Fruit fly (Drosophila melanogaster) whole organism, wandering third instar larva: ENCODE measurements around the gene Rnb.

Experiments used
- Abd-B ChIP-seq: fragments of >200 bp; optimal IDR thresholded peaks from 2 replicates; lab custom pipeline; 2017; ENCODE audit warnings: missing biosample characterization, missing genetic modification characterization
- HLH106 ChIP-seq: fragments of 200-800 bp; optimal IDR thresholded peaks from 3 replicates; lab custom pipeline; 2019; ENCODE audit warnings: missing biosample characterization, mild to moderate bottlenecking, missing genetic modification characterization, moderate library complexity
- Hr78 ChIP-seq: fragments of >200 bp; optimal IDR thresholded peaks from 2 replicates; lab custom pipeline; 2017; ENCODE audit warnings: missing biosample characterization, missing genetic modification characterization
- Jra ChIP-seq: sonication (Bioruptor generic); optimal IDR thresholded peaks from 2 replicates; lab custom pipeline; 2016; ENCODE audit warnings: missing biosample characterization, missing genetic modification characterization
- OdsH ChIP-seq: fragments of 200-800 bp; sonication (Bioruptor generic); optimal IDR thresholded peaks from 2 replicates; lab custom pipeline; 2016; ENCODE audit warnings: missing biosample characterization, mild to moderate bottlenecking, missing genetic modification characterization
- dmrt93B ChIP-seq: fragments of 200-800 bp; sonication (Bioruptor generic); optimal IDR thresholded peaks from 2 replicates; lab custom pipeline; 2018; ENCODE audit warnings: missing biosample characterization, mild to moderate bottlenecking, missing genetic modification characterization
- lola ChIP-seq: fragments of >200 bp; optimal IDR thresholded peaks from 2 replicates; lab custom pipeline; 2017; ENCODE audit warnings: missing biosample characterization, missing genetic modification characterization
- psq ChIP-seq: fragments of 200-800 bp; sonication (Bioruptor generic); optimal IDR thresholded peaks from 3 replicates; lab custom pipeline; 2017; ENCODE audit warnings: missing biosample characterization, mild to moderate bottlenecking, missing genetic modification characterization, moderate library complexity
- tai ChIP-seq: sonication (Bioruptor generic); optimal IDR thresholded peaks from 2 replicates; lab custom pipeline; 2016; ENCODE audit warnings: missing biosample characterization, missing genetic modification characterization
- usp ChIP-seq: fragments of >200 bp; optimal IDR thresholded peaks from 2 replicates; lab custom pipeline; 2017; ENCODE audit warnings: missing biosample characterization, missing genetic modification characterization

DNA sequence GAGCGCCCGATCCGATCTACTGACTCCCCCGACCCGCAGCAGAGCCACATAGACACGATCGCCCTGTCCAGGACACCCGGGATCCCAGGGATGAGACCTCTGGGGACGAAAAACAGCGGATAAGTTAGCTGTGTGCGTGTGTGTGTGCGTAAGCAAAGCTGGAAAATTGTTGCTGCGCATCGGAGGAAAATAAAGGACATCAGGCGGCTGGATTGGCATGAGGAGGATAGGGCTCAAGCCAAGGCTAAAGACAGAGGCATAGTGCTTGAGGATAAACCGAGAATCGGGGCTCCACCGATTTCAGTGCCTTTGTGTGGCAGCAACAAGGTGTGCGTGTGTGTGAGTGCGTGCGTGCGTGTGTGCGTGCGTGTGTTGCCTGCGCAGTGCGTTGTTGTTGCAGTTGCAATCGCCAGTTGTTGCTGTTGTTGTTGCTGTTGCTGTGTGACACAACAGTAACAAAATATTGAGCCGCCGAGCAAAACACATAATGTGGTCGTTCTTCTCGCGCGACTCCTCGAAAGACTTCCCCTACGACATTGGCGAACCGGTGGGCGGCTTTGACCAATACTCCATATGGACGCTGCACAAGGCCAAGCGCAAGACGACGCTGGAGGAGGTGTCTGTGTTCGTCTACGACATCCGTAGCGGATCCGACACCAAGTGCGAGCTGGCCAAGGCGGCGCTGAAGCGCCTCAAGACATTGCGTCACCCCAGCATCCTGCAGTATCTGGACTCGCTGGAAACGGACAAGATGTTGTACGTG lies 49.7 kb downstream of the Rnb start:
- TF ChIP-seq HLH106 (no peak), usp (GFP tag; lab: Kevin White, UChicago) (no peak), OdsH (GFP tag; lab: Kevin White, UChicago) (no peak), Abd-B (GFP tag; lab: Kevin White, UChicago) (no peak), lola (GFP tag; lab: Kevin White, UChicago) (no peak), psq (GFP tag; lab: Kevin White, UChicago) (no peak), dmrt93B (GFP tag; lab: Kevin White, UChicago) (no peak), Hr78 (GFP tag; lab: Kevin White, UChicago) (no peak), Jra (GFP tag; lab: Kevin White, UChicago) (no peak), tai (GFP tag; lab: Kevin White, UChicago) (no peak)
